Worm (Caenorhabditis elegans): ENCODE data around the gene col-152.

The col-152 gene

DNA sequence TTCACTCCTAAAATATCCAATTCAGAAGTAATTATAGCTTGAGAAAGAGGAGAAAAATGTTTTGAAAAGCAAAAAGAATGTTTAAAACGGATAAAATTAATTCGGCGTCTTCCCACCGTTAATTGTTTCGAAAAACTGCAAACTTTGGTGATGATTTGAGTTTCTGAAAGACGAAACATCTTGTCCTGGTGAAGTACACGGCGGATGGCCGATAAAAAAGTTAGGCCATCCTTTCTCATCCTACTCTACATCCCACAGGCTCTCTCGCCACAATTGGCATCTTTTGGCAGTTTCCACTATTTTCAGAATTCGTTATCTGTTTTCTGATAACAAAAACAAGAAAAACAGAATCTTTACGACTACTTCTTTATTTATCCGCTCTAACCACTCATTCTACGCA, 34.8 kb upstream of the col-152 start, which contains the start of the genes C35A5.8 and hda-11:
Gene C35A5.8, minus strand, starts transcription at position 7 of the 400 bp plus-strand sequence.
Gene hda-11, plus strand, starts transcription at position 283 of the 400 bp plus-strand sequence.
- TF ChIP-seq ceh-6 (GFP tag; optimal IDR thresholded peaks at IDR 0.05) (no peak), rnt-1 (tag; optimal IDR thresholded peaks at IDR 0.05) (peak; percentile 60), nhr-11 (tag; optimal IDR thresholded peaks at IDR 0.05) (no peak), nfya-1 (tag; optimal IDR thresholded peaks at IDR 0.05) (peak; percentile 8), ref-2 (tag; optimal IDR thresholded peaks at IDR 0.05) (peak; percentile 88), unc-42 (tag; optimal IDR thresholded peaks at IDR 0.05) (peak; percentile 22), sox-2 (GFP tag; IDR thresholded peaks at IDR 0.05) (no peak), ceh-18 (tag; optimal IDR thresholded peaks at IDR 0.05) (peak; percentile 15), syd-9 (tag; optimal IDR thresholded peaks at IDR 0.05) (no peak), fkh-10 (GFP tag; optimal IDR thresholded peaks at IDR 0.05) (no peak), pag-3 (tag; optimal IDR thresholded peaks at IDR 0.05; ENCODE audit: borderline replicate concordance) (no peak), dve-1 (tag; optimal IDR thresholded peaks at IDR 0.05) (no peak), ceh-34 (tag; optimal IDR thresholded peaks at IDR 0.05) (peak; percentile 48), tbx-7 (tag; optimal IDR thresholded peaks at IDR 0.05) (peak; percentile 88), sox-4 (tag; optimal IDR thresholded peaks at IDR 0.05) (no peak), unc-55 (GFP tag; optimal IDR thresholded peaks at IDR 0.05) (no peak), ets-4 (tag; optimal IDR thresholded peaks at IDR 0.05) (peak; percentile 89), ceh-9 (tag; optimal IDR thresholded peaks at IDR 0.05) (no peak), mec-3 (tag; optimal IDR thresholded peaks at IDR 0.05; ENCODE audit: borderline replicate concordance) (peak; percentile 84), pqm-1 (tag; optimal IDR thresholded peaks at IDR 0.05) (no peak), lim-6 (tag; optimal IDR thresholded peaks at IDR 0.05) (peak; percentile 63), madf-2 (tag; optimal IDR thresholded peaks at IDR 0.05) (no peak), dmd-4 (tag; optimal IDR thresholded peaks at IDR 0.05; ENCODE audit: borderline replicate concordance) (no peak), hlh-8 (tag; optimal IDR thresholded peaks at IDR 0.05) (peak; percentile 82), ceh-24 (tag; optimal IDR thresholded peaks at IDR 0.05) (no peak), ztf-16 (tag; optimal IDR thresholded peaks at IDR 0.05) (no peak), Y22D7AL.16 (tag; optimal IDR thresholded peaks at IDR 0.05) (no peak), K02D7.2 (tag; optimal IDR thresholded peaks at IDR 0.05) (no peak), nhr-232 (tag; optimal IDR thresholded peaks at IDR 0.05) (no peak), F13H6.1 (tag; optimal IDR thresholded peaks at IDR 0.05) (peak; percentile 65), ceh-22 (tag; optimal IDR thresholded peaks at IDR 0.05) (no peak), hlh-6 (tag; optimal IDR thresholded peaks at IDR 0.05) (peak; percentile 7), elt-2 (tag; optimal IDR thresholded peaks at IDR 0.05) (peak; percentile 78), zip-5 (tag; optimal IDR thresholded peaks at IDR 0.05) (peak; percentile 62), ceh-31 (tag; optimal IDR thresholded peaks at IDR 0.05) (peak; percentile 94), ceh-30 (tag; optimal IDR thresholded peaks at IDR 0.05) (no peak), tbx-2 (tag; optimal IDR thresholded peaks at IDR 0.05) (peak; percentile 90), fax-1 (tag; optimal IDR thresholded peaks at IDR 0.05) (peak; percentile 39), pat-9 (tag; optimal IDR thresholded peaks at IDR 0.05) (no peak), fkh-6 (tag; optimal IDR thresholded peaks at IDR 0.05) (peak; percentile 52), ceh-14 (tag; optimal IDR thresholded peaks at IDR 0.05) (no peak), elt-4 (tag; optimal IDR thresholded peaks at IDR 0.05) (no peak), ceh-45 (GFP tag; IDR thresholded peaks at IDR 0.05) (no peak), pros-1 (tag; optimal IDR thresholded peaks at IDR 0.05) (no peak), ama-1 (optimal IDR thresholded peaks at IDR 0.05) (no peak), pax-1 (tag; optimal IDR thresholded peaks at IDR 0.05) (no peak), lin-11 (tag; optimal IDR thresholded peaks at IDR 0.05) (no peak), unc-3 (GFP tag; conservative IDR thresholded peaks at IDR 0.05) (no peak), unc-3 (tag; optimal IDR thresholded peaks at IDR 0.05) (no peak), ceh-2 (tag; optimal IDR thresholded peaks at IDR 0.05) (peak; percentile 91), npax-4 (tag; optimal IDR thresholded peaks at IDR 0.05) (no peak), K09A11.1 (tag; optimal IDR thresholded peaks at IDR 0.05; ENCODE audit: insufficient read depth) (no peak), gmeb-2 (tag; optimal IDR thresholded peaks at IDR 0.05) (no peak), hlh-13 (GFP tag; optimal IDR thresholded peaks at IDR 0.05) (no peak), hlh-15 (tag; optimal IDR thresholded peaks at IDR 0.05) (peak; percentile 1)

Data from whole organism, late embryonic.